Worm (Caenorhabditis elegans) whole organism, early embryonic: ENCODE data around the gene M7.7.

ENCODE experiments used
- ama-1 ChIP-seq: fragments of 150-350 bp; optimal IDR thresholded peaks from 2 replicates; lab custom pipeline; 2014
- ceh-36 ChIP-seq: sonication (generic microtip); optimal IDR thresholded peaks from 2 replicates; lab custom pipeline; 2016; ENCODE audit warnings: missing genetic modification characterization, inconsistent platforms, missing compliant biosample characterization
- ets-7 ChIP-seq: sonication (generic microtip); optimal IDR thresholded peaks from 2 replicates; lab custom pipeline; 2016; ENCODE audit warnings: missing genotype, missing genetic modification characterization, missing compliant biosample characterization
- hmg-4 ChIP-seq: fragments of 200-800 bp; sonication (Bioruptor generic); optimal IDR thresholded peaks from 2 replicates; lab custom pipeline; 2018; ENCODE audit warnings: mild to moderate bottlenecking, missing genetic modification characterization, missing compliant biosample characterization
- sea-1 ChIP-seq: fragments of 200-800 bp; sonication (Bioruptor generic); conservative IDR thresholded peaks from 2 replicates; pipeline ENCODE4 v1.3.6; 2022; ENCODE audit warnings: missing genetic modification characterization, missing compliant biosample characterization
- tbx-11 ChIP-seq: fragments of 200-800 bp; sonication (Bioruptor generic); IDR thresholded peaks from 2 replicates; pipeline ENCODE4 v1.3.6; 2022; ENCODE audit warnings: missing genetic modification characterization, missing compliant biosample characterization
- tbx-37 ChIP-seq: fragments of 200-800 bp; sonication (Bioruptor generic); conservative IDR thresholded peaks from 2 replicates; pipeline ENCODE4 v1.3.6; 2022; ENCODE audit warnings: missing genetic modification reagents, missing genetic modification characterization, missing compliant biosample characterization

ce11 chrIV:11062984-11063613 lies 26.5 kb upstream of the M7.7 start:
- TF ChIP-seq sea-1 (GFP tag; lab: Robert Waterston, UW) = no peak
- TF ChIP-seq ama-1 (lab: Kevin White, UChicago) = no peak
- no peak for TF ChIP-seq ceh-36
- no peak for TF ChIP-seq ets-7
- TF ChIP-seq tbx-37 = no peak
- TF ChIP-seq hmg-4 = no peak
- TF ChIP-seq tbx-11 = no peak
